Fruit fly (Drosophila melanogaster): ENCODE measurements around the gene RFeSP.
A peak's percentile ranks its signal among the peaks of the same experiment; 100 is the strongest.

Gene RFeSP

DNA sequence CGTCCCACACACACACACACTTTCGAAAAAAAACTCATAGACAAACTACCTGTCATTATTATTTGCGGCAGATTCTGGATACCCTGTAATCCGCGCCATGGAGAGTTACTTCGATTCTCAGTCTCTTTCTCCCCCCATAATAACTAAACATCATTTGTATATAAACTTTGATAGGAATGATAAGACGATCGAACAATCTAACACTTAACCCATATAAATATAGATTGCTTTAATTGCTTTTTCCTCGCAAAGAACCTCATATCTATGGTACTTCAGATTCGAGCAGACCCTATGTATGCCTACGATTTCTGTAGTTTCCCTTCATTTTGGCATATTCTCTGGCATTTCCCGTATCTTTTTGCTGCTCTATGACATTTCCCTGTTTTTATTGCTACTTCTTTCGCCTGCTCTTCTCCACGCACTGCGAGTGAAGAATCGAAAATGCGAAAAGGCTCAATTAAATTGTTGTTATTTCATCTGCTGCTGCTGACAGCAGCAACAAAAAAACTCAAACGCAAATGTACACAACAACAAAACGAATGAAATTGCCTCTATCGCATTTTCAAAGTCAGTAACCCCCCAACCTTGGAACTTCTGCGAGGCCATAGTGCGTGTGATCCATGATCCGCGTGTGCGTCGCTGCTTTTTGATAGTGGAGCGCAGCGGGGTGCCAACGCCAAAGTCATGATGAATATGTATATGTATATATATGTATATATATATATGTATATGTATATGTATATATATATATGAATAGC is 20.3 kb upstream of the RFeSP start (continued):
- TF ChIP-seq Trl (optimal IDR thresholded peaks at IDR 0.05) (no peak), Trl (GFP tag; optimal IDR thresholded peaks at IDR 0.05) (peak; percentile 58), fd3F (GFP tag; optimal IDR thresholded peaks at IDR 0.05) (peak; percentile 80), CG3407 (GFP tag; optimal IDR thresholded peaks at IDR 0.05) (no peak), CG6765 (GFP tag; optimal IDR thresholded peaks at IDR 0.05) (peak; percentile 79), zen (tag; optimal IDR thresholded peaks at IDR 0.05) (peak; percentile 16), Neu2 (GFP tag; optimal IDR thresholded peaks at IDR 0.05; ENCODE audit: borderline replicate concordance) (no peak), CG7786 (GFP tag; optimal IDR thresholded peaks at IDR 0.05) (peak; percentile 88), CG4854 (GFP tag; optimal IDR thresholded peaks at IDR 0.05) (peak; percentile 33), CG8388 (GFP tag; optimal IDR thresholded peaks at IDR 0.05) (no peak), sug (tag; optimal IDR thresholded peaks at IDR 0.05) (peak; percentile 76), CG11456 (GFP tag; IDR thresholded peaks at IDR 0.05) (peak; percentile 84), pum (GFP tag; optimal IDR thresholded peaks at IDR 0.05) (peak; percentile 37), B-H1 (GFP tag; IDR thresholded peaks at IDR 0.05) (peak; percentile 41), CG12299 (tag; optimal IDR thresholded peaks at IDR 0.05) (peak; percentile 57), CG16815 (GFP tag; optimal IDR thresholded peaks at IDR 0.05) (peak; percentile 55), CG10979 (tag; optimal IDR thresholded peaks at IDR 0.05) (no peak), CG14050 (GFP tag; IDR thresholded peaks at IDR 0.05) (peak; percentile 53; the same call in 2 of the 3 replicates), oc (tag; optimal IDR thresholded peaks at IDR 0.05) (no peak), br (optimal IDR thresholded peaks at IDR 0.05) (no peak), CG9437 (GFP tag; optimal IDR thresholded peaks at IDR 0.05) (peak; percentile 43), inv (GFP tag; IDR thresholded peaks at IDR 0.05; ENCODE audit: partially characterized antibody) (no peak), sr (GFP tag; IDR thresholded peaks at IDR 0.05) (no peak), ATbp (GFP tag; optimal IDR thresholded peaks at IDR 0.05) (no peak), fu2 (GFP tag; optimal IDR thresholded peaks at IDR 0.05) (peak; percentile 86), eyg (GFP tag; optimal IDR thresholded peaks at IDR 0.05) (peak; percentile 73), cato (GFP tag; optimal IDR thresholded peaks at IDR 0.05; ENCODE audit: borderline replicate concordance) (no peak), rib (GFP tag; IDR thresholded peaks at IDR 0.05) (peak; percentile 53; the same call in 1 of the 2 replicates), fd102C (GFP tag; optimal IDR thresholded peaks at IDR 0.05) (no peak), CG3726 (GFP tag; IDR thresholded peaks at IDR 0.05) (no peak), CG13624 (GFP tag; optimal IDR thresholded peaks at IDR 0.05) (peak; percentile 89), CG2712 (tag; optimal IDR thresholded peaks at IDR 0.05) (peak; percentile 32), E2f2 (GFP tag; IDR thresholded peaks at IDR 0.05) (peak; percentile 25; the same call in 1 of the 2 replicates), trem (tag; optimal IDR thresholded peaks at IDR 0.05) (no peak), twi (tag; optimal IDR thresholded peaks at IDR 0.05) (no peak), Gsc (GFP tag; IDR thresholded peaks at IDR 0.05) (no peak), CG6654 (GFP tag; optimal IDR thresholded peaks at IDR 0.05) (peak; percentile 30), MBD-R2 (GFP tag; IDR thresholded peaks at IDR 0.05) (peak; percentile 53; the same call in 1 of the 2 replicates), CG30403 (GFP tag; optimal IDR thresholded peaks at IDR 0.05) (peak; percentile 74), CG13287 (GFP tag; IDR thresholded peaks at IDR 0.05; ENCODE audit: partially characterized antibody) (no peak), pzg (GFP tag; optimal IDR thresholded peaks at IDR 0.05) (peak; percentile 8), CG12942 (GFP tag; optimal IDR thresholded peaks at IDR 0.05) (peak; percentile 5), jigr1 (GFP tag; IDR thresholded peaks at IDR 0.05) (no peak), CG12769 (tag; optimal IDR thresholded peaks at IDR 0.05) (peak; percentile 93), BEAF-32 (GFP tag; optimal IDR thresholded peaks at IDR 0.05) (no peak), CG12659 (GFP tag; optimal IDR thresholded peaks at IDR 0.05) (peak; percentile 75), lola (GFP tag; optimal IDR thresholded peaks at IDR 0.05) (no peak), Meics (GFP tag; optimal IDR thresholded peaks at IDR 0.05) (peak; percentile 86), CG14965 (GFP tag; optimal IDR thresholded peaks at IDR 0.05; ENCODE audit: borderline replicate concordance) (no peak)

Data from whole organism, embryonic.